Fruit fly (Drosophila melanogaster) whole organism, embryonic: Measurements from ENCODE around the gene CG42404.
A peak's percentile ranks its signal among the peaks of the same experiment; 100 is the strongest.

Experiments
- Atf-2 ChIP-seq: fragments of 200-800 bp; sonication (Bioruptor generic); optimal IDR thresholded peaks from 2 replicates; lab custom pipeline; 2016; ENCODE audit warnings: missing biosample characterization, missing genetic modification characterization
- Bdp1 ChIP-seq: fragments of 200-800 bp; sonication (Bioruptor generic); optimal IDR thresholded peaks from 3 replicates; lab custom pipeline; 2016; ENCODE audit warnings: missing biosample characterization, missing genetic modification characterization
- CG11093 ChIP-seq: fragments of 200-800 bp; sonication (Bioruptor generic); IDR thresholded peaks from 3 replicates; pipeline ENCODE4 v1.3.6; 2022; ENCODE audit warnings: missing biosample characterization, missing genetic modification characterization
- CG11504 ChIP-seq: fragments of 200-800 bp; sonication (Bioruptor generic); optimal IDR thresholded peaks from 3 replicates; lab custom pipeline; 2019; ENCODE audit warnings: missing biosample characterization, mild to moderate bottlenecking, missing genetic modification characterization, moderate library complexity
- CG11560 ChIP-seq: fragments of 200-800 bp; sonication (Bioruptor generic); IDR thresholded peaks from 3 replicates; pipeline ENCODE4 v1.3.6; 2022; ENCODE audit warnings: missing biosample characterization, missing genetic modification characterization
- CG12155 ChIP-seq: fragments of 200-800 bp; sonication (Bioruptor generic); optimal IDR thresholded peaks from 3 replicates; lab custom pipeline; 2016; ENCODE audit warnings: missing biosample characterization, missing genetic modification characterization
- CG12391 ChIP-seq: fragments of 200-800 bp; sonication (Bioruptor generic); optimal IDR thresholded peaks from 3 replicates; lab custom pipeline; 2018; ENCODE audit warnings: missing biosample characterization, mild to moderate bottlenecking, missing genetic modification characterization, moderate library complexity
- CG14667 ChIP-seq: fragments of 200-800 bp; sonication (Bioruptor generic); IDR thresholded peaks from 2 replicates; pipeline ENCODE4 v1.3.6; 2022; ENCODE audit warnings: missing biosample characterization, missing genetic modification characterization
- CG15011 ChIP-seq: fragments of 200-800 bp; sonication (Bioruptor generic); optimal IDR thresholded peaks from 3 replicates; lab custom pipeline; 2018; ENCODE audit warnings: missing biosample characterization, mild to moderate bottlenecking, missing genetic modification characterization
- CG16779 ChIP-seq: fragments of 200-800 bp; sonication (Bioruptor generic); IDR thresholded peaks from 2 replicates; pipeline ENCODE4 v1.3.6; 2022; ENCODE audit warnings: missing biosample characterization, missing genetic modification characterization
- CG1792 ChIP-seq: fragments of 200-800 bp; sonication (Bioruptor generic); optimal IDR thresholded peaks from 2 replicates; lab custom pipeline; 2016; ENCODE audit warnings: missing biosample characterization, missing genetic modification characterization
- CG18619 ChIP-seq: fragments of 200-800 bp; sonication (Bioruptor generic); optimal IDR thresholded peaks from 3 replicates; lab custom pipeline; 2017; ENCODE audit warnings: missing biosample characterization, mild to moderate bottlenecking, missing genetic modification characterization
- CG31224 ChIP-seq: fragments of 200-800 bp; sonication (Bioruptor generic); IDR thresholded peaks from 2 replicates; pipeline ENCODE4 v1.3.6; 2022; ENCODE audit warnings: missing biosample characterization, missing genetic modification characterization
- CG31441 ChIP-seq: fragments of 200-800 bp; sonication (Bioruptor generic); IDR thresholded peaks from 2 replicates; pipeline ENCODE4 v1.3.6; 2022; ENCODE audit warnings: missing biosample characterization, missing genetic modification characterization
- CG32532 ChIP-seq: fragments of 200-800 bp; sonication (Bioruptor generic); IDR thresholded peaks from 2 replicates; pipeline ENCODE4 v1.3.6; 2022; ENCODE audit warnings: missing biosample characterization, missing genetic modification characterization
- CG33557 ChIP-seq: fragments of 200-800 bp; sonication (Bioruptor generic); optimal IDR thresholded peaks from 2 replicates; lab custom pipeline; 2019; ENCODE audit warnings: missing biosample characterization, mild to moderate bottlenecking, missing genetic modification characterization, moderate library complexity
- CG3726 ChIP-seq: fragments of 200-800 bp; sonication (Bioruptor generic); IDR thresholded peaks from 3 replicates; pipeline ENCODE4, ENCODE4 v1.3.6; 2022; ENCODE audit warnings: missing biosample characterization, missing genetic modification characterization
- CG4617 ChIP-seq: fragments of 200-800 bp; sonication (Bioruptor generic); optimal IDR thresholded peaks from 3 replicates; lab custom pipeline; 2016; ENCODE audit warnings: missing biosample characterization, missing genetic modification characterization, borderline replicate concordance
- CG7372 ChIP-seq: fragments of 200-800 bp; sonication (Bioruptor generic); IDR thresholded peaks from 2 replicates; pipeline ENCODE4 v1.3.6; 2022; ENCODE audit warnings: missing biosample characterization, missing genetic modification characterization
- CG7745 ChIP-seq: fragments of 200-800 bp; sonication (Bioruptor generic); optimal IDR thresholded peaks from 2 replicates; lab custom pipeline; 2018; ENCODE audit warnings: missing biosample characterization, mild to moderate bottlenecking, missing genetic modification characterization, moderate library complexity
- CG7963 ChIP-seq: fragments of 200-800 bp; sonication (Bioruptor generic); IDR thresholded peaks from 3 replicates; pipeline ENCODE4 v1.3.6; 2022; ENCODE audit warnings: missing biosample characterization, missing genetic modification characterization; ENCODE audit not compliant: partially characterized antibody
- CG9797 ChIP-seq: fragments of 200-800 bp; sonication (Bioruptor generic); optimal IDR thresholded peaks from 3 replicates; lab custom pipeline; 2018; ENCODE audit warnings: missing biosample characterization, mild to moderate bottlenecking, missing genetic modification characterization
- CG9932 ChIP-seq: fragments of 200-800 bp; sonication (Bioruptor generic); IDR thresholded peaks from 2 replicates; pipeline ENCODE4 v1.3.6; 2022; ENCODE audit warnings: missing biosample characterization, missing genetic modification characterization
- Dp ChIP-seq: fragments of 200-800 bp; sonication (Bioruptor generic); optimal IDR thresholded peaks from 2 replicates; lab custom pipeline; 2018; ENCODE audit warnings: missing biosample characterization, mild to moderate bottlenecking, missing genetic modification characterization, moderate library complexity
- HLH4C ChIP-seq: fragments of 200-800 bp; sonication (Bioruptor generic); IDR thresholded peaks from 3 replicates; pipeline ENCODE4 v1.3.6; 2022; ENCODE audit warnings: missing biosample characterization, missing genetic modification characterization; ENCODE audit not compliant: partially characterized antibody
- HmgZ ChIP-seq: fragments of 200-800 bp; sonication (Bioruptor generic); optimal IDR thresholded peaks from 2 replicates; lab custom pipeline; 2018; ENCODE audit warnings: missing biosample characterization, mild to moderate bottlenecking, missing genetic modification characterization
- MESR4 ChIP-seq: fragments of 200-800 bp; sonication (Bioruptor generic); optimal IDR thresholded peaks from 2 replicates; lab custom pipeline; 2018; ENCODE audit warnings: missing biosample characterization, mild to moderate bottlenecking, missing genetic modification characterization, moderate library complexity
- Mrtf ChIP-seq: fragments of 200-800 bp; sonication (Bioruptor generic); IDR thresholded peaks from 3 replicates; pipeline ENCODE4 v1.3.6; 2022; ENCODE audit warnings: missing biosample characterization, missing genetic modification characterization
- PHDP ChIP-seq: fragments of 200-800 bp; sonication (Bioruptor generic); optimal IDR thresholded peaks from 3 replicates; lab custom pipeline; 2018; ENCODE audit warnings: missing biosample characterization, mild to moderate bottlenecking, missing genetic modification characterization, moderate library complexity
- Sox102F ChIP-seq: fragments of 200-800 bp; sonication (Bioruptor generic); optimal IDR thresholded peaks from 2 replicates; lab custom pipeline; 2018; ENCODE audit warnings: missing biosample characterization, mild to moderate bottlenecking, missing genetic modification characterization, moderate library complexity
- ac ChIP-seq: fragments of 200-800 bp; sonication (Bioruptor generic); optimal IDR thresholded peaks from 3 replicates; lab custom pipeline; 2017; ENCODE audit warnings: missing biosample characterization, mild to moderate bottlenecking, missing genetic modification characterization
- amos ChIP-seq: fragments of 200-800 bp; sonication (Bioruptor generic); IDR thresholded peaks from 2 replicates; pipeline ENCODE4 v1.3.6; 2022; ENCODE audit warnings: missing biosample characterization, missing genetic modification characterization; ENCODE audit not compliant: partially characterized antibody
- ato ChIP-seq: fragments of 200-800 bp; sonication (Bioruptor generic); IDR thresholded peaks from 2 replicates; pipeline ENCODE4 v1.3.6; 2022; ENCODE audit warnings: missing biosample characterization, missing genetic modification characterization; ENCODE audit not compliant: partially characterized antibody
- chn ChIP-seq: fragments of 200-800 bp; sonication (Bioruptor generic); optimal IDR thresholded peaks from 2 replicates; lab custom pipeline; 2016; ENCODE audit warnings: missing biosample characterization, missing genetic modification characterization
- da ChIP-seq: fragments of 200-800 bp; sonication (Bioruptor generic); optimal IDR thresholded peaks from 2 replicates; lab custom pipeline; 2016; ENCODE audit warnings: missing biosample characterization, missing genetic modification characterization
- dysf ChIP-seq: fragments of 200-800 bp; sonication (Bioruptor generic); IDR thresholded peaks from 3 replicates; pipeline ENCODE4 v1.3.6; 2022; ENCODE audit warnings: missing biosample characterization, missing genetic modification characterization
- ewg ChIP-seq: fragments of 200-800 bp; sonication (Bioruptor generic); optimal IDR thresholded peaks from 3 replicates; lab custom pipeline; 2017; ENCODE audit warnings: mild to moderate bottlenecking, missing biosample characterization, missing genetic modification reagents, missing genetic modification characterization
- exex ChIP-seq: fragments of 200-800 bp; sonication (Bioruptor generic); optimal IDR thresholded peaks from 4 replicates; lab custom pipeline; 2018; ENCODE audit warnings: missing biosample characterization, mild to moderate bottlenecking, missing genetic modification characterization, moderate library complexity
- ind ChIP-seq: fragments of 200-800 bp; sonication (Bioruptor generic); optimal IDR thresholded peaks from 3 replicates; lab custom pipeline; 2016; ENCODE audit warnings: missing biosample characterization, missing genetic modification characterization
- lbe ChIP-seq: fragments of 200-800 bp; sonication (Bioruptor generic); optimal IDR thresholded peaks from 2 replicates; lab custom pipeline; 2016; ENCODE audit warnings: missing biosample characterization, mild to moderate bottlenecking, missing genetic modification characterization
- lov ChIP-seq, 2 experiments: fragments of 200-800 bp in 1 of 2; fragments of >200 bp in 1 of 2; sonication (Bioruptor generic) in 1 of 2; IDR thresholded peaks in 1 of 2; optimal IDR thresholded peaks in 1 of 2; 2 replicates in 1 of 2; 3 replicates in 1 of 2; pipeline versions ENCODE4 v1.3.6 to Lab custom; 2017 to 2022; ENCODE audit warnings: missing biosample characterization in 1 of 2, missing genetic modification characterization in 1 of 2
- nerfin-1 ChIP-seq: fragments of 200-800 bp; sonication (Bioruptor generic); optimal IDR thresholded peaks from 3 replicates; lab custom pipeline; 2019; ENCODE audit warnings: missing biosample characterization, mild to moderate bottlenecking, missing genetic modification characterization, moderate library complexity
- nerfin-2 ChIP-seq: fragments of 200-800 bp; sonication (Bioruptor generic); IDR thresholded peaks from 2 replicates; pipeline ENCODE4 v1.3.6; 2022; ENCODE audit warnings: missing biosample characterization, missing genetic modification characterization; ENCODE audit not compliant: partially characterized antibody
- onecut ChIP-seq: fragments of 200-800 bp; sonication (Bioruptor generic); IDR thresholded peaks from 2 replicates; pipeline ENCODE4 v1.3.6; 2022; ENCODE audit warnings: missing biosample characterization, missing genetic modification characterization
- pfk ChIP-seq: fragments of 200-800 bp; sonication (Bioruptor generic); optimal IDR thresholded peaks from 2 replicates; lab custom pipeline; 2018; ENCODE audit warnings: missing biosample characterization, mild to moderate bottlenecking, missing genetic modification characterization, moderate library complexity
- pho ChIP-seq: fragments of 200-800 bp; sonication (Bioruptor generic); optimal IDR thresholded peaks from 2 replicates; lab custom pipeline; 2016; ENCODE audit warnings: missing biosample characterization, missing genetic modification characterization
- run ChIP-seq: fragments of 200-800 bp; sonication (Bioruptor generic); optimal IDR thresholded peaks from 3 replicates; lab custom pipeline; 2018; ENCODE audit warnings: missing biosample characterization, mild to moderate bottlenecking, missing genetic modification characterization
- sc ChIP-seq, 3 experiments: fragments of >200 bp in 2 of 3; fragments of 200-800 bp in 1 of 3; sonication (Bioruptor generic) in 1 of 3; optimal IDR thresholded peaks; 2 replicates in 2 of 3; 3 replicates in 1 of 3; lab custom pipeline; 2017; ENCODE audit warnings: mild to moderate bottlenecking in 1 of 3, missing biosample characterization in 1 of 3, missing genetic modification characterization in 1 of 3, missing genetic modification reagents in 1 of 3
- vnd ChIP-seq: fragments of 200-800 bp; sonication (Bioruptor generic); IDR thresholded peaks from 3 replicates; pipeline ENCODE4 v1.3.6; 2022; ENCODE audit warnings: missing biosample characterization, missing genetic modification characterization; ENCODE audit not compliant: partially characterized antibody

CG42404 gene

DNA sequence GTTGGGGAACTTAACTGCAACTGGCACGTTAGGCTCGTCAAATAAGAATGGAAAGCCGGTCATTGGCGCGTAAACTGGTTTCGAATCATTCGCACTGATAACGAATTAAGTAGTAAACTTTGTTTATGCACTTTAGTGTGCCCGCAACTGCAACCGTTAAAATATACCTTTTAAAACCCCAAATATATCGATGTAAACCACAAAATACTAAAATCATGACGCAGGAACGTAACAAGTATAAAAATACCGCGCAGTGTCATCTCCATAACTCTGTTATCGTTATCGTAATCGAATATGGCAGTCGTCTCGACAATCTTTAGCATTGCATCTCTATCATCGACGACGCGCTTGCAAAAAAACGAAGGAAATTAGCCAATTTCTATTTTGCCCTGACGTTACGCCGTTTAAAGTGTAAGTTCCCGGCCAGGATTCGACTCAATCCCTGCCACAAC lies 24.6 kb upstream of the CG42404 start, which contains the start of the genes CG31344 and Caf1-55 (continued):
- TF ChIP-seq Atf-2 (GFP tag; lab: Kevin White, UChicago) = no peak
- TF ChIP-seq CG32532 (GFP tag; lab: Robert Waterston, UW) = no peak
- TF ChIP-seq Bdp1 (GFP tag; lab: Kevin White, UChicago) = no peak
- TF ChIP-seq CG9932 (GFP tag; lab: Robert Waterston, UW) = peak; percentile 34; the same call in 1 of the 2 replicates
- TF ChIP-seq nerfin-2 (GFP tag; lab: Robert Waterston, UW) = peak; percentile 83
- TF ChIP-seq Sox102F (GFP tag; lab: Kevin White, UChicago) = no peak
- peak; percentile 51 for TF ChIP-seq pho (GFP tag; lab: Kevin White, UChicago)
- peak; percentile 89 for TF ChIP-seq HLH4C (GFP tag; lab: Robert Waterston, UW)
- TF ChIP-seq run (tag; lab: Kevin White, UChicago) = no peak
- no peak for TF ChIP-seq ewg (GFP tag; lab: Kevin White, UChicago)
- peak; percentile 55 for TF ChIP-seq lbe (GFP tag; lab: Kevin White, UChicago)
- no peak for TF ChIP-seq CG33557 (GFP tag; lab: Kevin White, UChicago)
- TF ChIP-seq Mrtf (GFP tag; lab: Robert Waterston, UW) = no peak
- TF ChIP-seq chn = no peak
- peak; percentile 25 for TF ChIP-seq PHDP (tag; lab: Kevin White, UChicago)
- TF ChIP-seq CG7745 (tag; lab: Kevin White, UChicago) = no peak
- peak; percentile 77 for TF ChIP-seq Dp (GFP tag; lab: Kevin White, UChicago)
- TF ChIP-seq CG16779 (GFP tag; lab: Robert Waterston, UW) = no peak
- TF ChIP-seq amos (GFP tag; lab: Robert Waterston, UW) = peak; percentile 78
- no peak for TF ChIP-seq sc (optimal IDR thresholded peaks at IDR 0.05; lab: Kevin White, UChicago)
- no peak for TF ChIP-seq sc (GFP tag; optimal IDR thresholded peaks at IDR 0.05; lab: Kevin White, UChicago)
- no peak for TF ChIP-seq CG3726
- TF ChIP-seq CG4617 (GFP tag; lab: Kevin White, UChicago) = peak; percentile 66
- no peak for TF ChIP-seq ind (GFP tag; lab: Kevin White, UChicago)
- TF ChIP-seq lov (optimal IDR thresholded peaks at IDR 0.05; lab: Kevin White, UChicago) = no peak
- TF ChIP-seq lov (GFP tag; IDR thresholded peaks at IDR 0.05; lab: Robert Waterston, UW) = no peak
- TF ChIP-seq HmgZ = peak; percentile 68
- TF ChIP-seq dysf (GFP tag; lab: Robert Waterston, UW) = no peak
- peak; percentile 23; the same call in 1 of the 2 replicates for TF ChIP-seq CG31441 (GFP tag; lab: Robert Waterston, UW)
- no peak for TF ChIP-seq CG18619 (GFP tag; lab: Kevin White, UChicago)
- TF ChIP-seq CG14667 (GFP tag; lab: Robert Waterston, UW) = no peak
- TF ChIP-seq CG31224 (GFP tag; lab: Robert Waterston, UW) = no peak
- TF ChIP-seq vnd (GFP tag; lab: Robert Waterston, UW) = peak; percentile 61; the same call in 2 of the 3 replicates
- no peak for TF ChIP-seq pfk
- peak; percentile 91 for TF ChIP-seq CG11560 (tag; lab: Robert Waterston, UW)
- no peak for TF ChIP-seq ac (GFP tag; lab: Kevin White, UChicago)
- peak; percentile 91 for TF ChIP-seq CG9797 (GFP tag; lab: Kevin White, UChicago)
- TF ChIP-seq da = no peak
- peak; percentile 65 for TF ChIP-seq MESR4 (GFP tag; lab: Kevin White, UChicago)
- TF ChIP-seq CG7372 = no peak
- TF ChIP-seq exex (tag; lab: Kevin White, UChicago) = peak; percentile 33
- TF ChIP-seq CG15011 = no peak
- TF ChIP-seq nerfin-1 (tag; lab: Kevin White, UChicago) = no peak
- TF ChIP-seq CG11504 (tag; lab: Kevin White, UChicago) = no peak
- TF ChIP-seq CG7963 (GFP tag; lab: Robert Waterston, UW) = peak; percentile 79; the same call in 2 of the 3 replicates
- no peak for TF ChIP-seq CG11093 (GFP tag; lab: Robert Waterston, UW)
- TF ChIP-seq ato (GFP tag; lab: Robert Waterston, UW) = 0 out of 2 replicates have a peak, but pooled peaks have one; percentile 19
- TF ChIP-seq CG12155 = peak; percentile 12
- TF ChIP-seq CG12391 (tag; lab: Kevin White, UChicago) = peak; percentile 54
- no peak for TF ChIP-seq onecut (GFP tag; lab: Robert Waterston, UW)
- TF ChIP-seq CG1792 (GFP tag; lab: Kevin White, UChicago) = no peak
